Worm (Caenorhabditis elegans) whole organism, young adult: ENCODE results near the gene K02E7.4.
"Not testable (repeated sequence)": the region's sequence is repeated elsewhere in the genome, so short reads cannot be mapped to it uniquely, and the experiment has no call there.

Experiments used
- B0035.1 ChIP-seq: sonication (generic microtip); optimal IDR thresholded peaks from 2 replicates; lab custom pipeline; 2016; ENCODE audit warnings: missing genetic modification characterization, mild to moderate bottlenecking, missing compliant biosample characterization, missing genotype, missing genetic modification reagents
- C17E4.6 ChIP-seq: fragments of 200-800 bp; sonication (Bioruptor generic); IDR thresholded peaks from 2 replicates; pipeline ENCODE4 v1.3.6; 2022; ENCODE audit warnings: missing genetic modification reagents, missing genetic modification characterization, missing compliant biosample characterization
- F23B12.7 ChIP-seq: sonication (generic microtip); optimal IDR thresholded peaks from 2 replicates; lab custom pipeline; 2017; ENCODE audit warnings: missing genetic modification characterization, mild to moderate bottlenecking, missing compliant biosample characterization, antibody characterized with exemption, moderate library complexity; ENCODE audit not compliant: insufficient read depth
- F52B5.7 ChIP-seq: sonication (generic microtip); optimal IDR thresholded peaks from 2 replicates; lab custom pipeline; 2016; ENCODE audit warnings: mild to moderate bottlenecking, missing genetic modification characterization, missing compliant biosample characterization
- K12H6.12 ChIP-seq: fragments of 200-800 bp; sonication (Bioruptor generic); optimal IDR thresholded peaks from 2 replicates; lab custom pipeline; 2018; ENCODE audit warnings: mild to moderate bottlenecking, missing genetic modification characterization, missing compliant biosample characterization
- T26A5.8 ChIP-seq: sonication (generic microtip); optimal IDR thresholded peaks from 2 replicates; lab custom pipeline; 2016; ENCODE audit warnings: missing genetic modification characterization, missing compliant biosample characterization
- Y53F4B.3 ChIP-seq: fragments of 200-800 bp; sonication (Bioruptor generic); IDR thresholded peaks from 2 replicates; pipeline ENCODE4 v1.3.6; 2022; ENCODE audit warnings: missing genetic modification reagents, missing genetic modification characterization, missing compliant biosample characterization
- Y56A3A.18 ChIP-seq: fragments of 200-800 bp; sonication (Bioruptor generic); IDR thresholded peaks from 2 replicates; pipeline ENCODE4 v1.3.6; 2022; ENCODE audit warnings: missing genetic modification reagents, missing genetic modification characterization, missing compliant biosample characterization
- Y95B8A.8 ChIP-seq: fragments of 200-800 bp; sonication (Bioruptor generic); IDR thresholded peaks from 2 replicates; pipeline ENCODE4 v1.3.6; 2022; ENCODE audit warnings: missing genetic modification reagents, missing genetic modification characterization, missing compliant biosample characterization
- akir-1 ChIP-seq: fragments of 200-800 bp; sonication (Bioruptor generic); optimal IDR thresholded peaks from 2 replicates; lab custom pipeline; 2018; ENCODE audit warnings: mild to moderate bottlenecking, missing genetic modification characterization, moderate library complexity, missing compliant biosample characterization
- aptf-3 ChIP-seq: fragments of 200-800 bp; sonication (Bioruptor generic); IDR thresholded peaks from 2 replicates; pipeline ENCODE4 v1.3.6; 2022; ENCODE audit warnings: missing genetic modification characterization, missing compliant biosample characterization
- athp-1 ChIP-seq: sonication (generic microtip); optimal IDR thresholded peaks from 2 replicates; lab custom pipeline; 2017; ENCODE audit warnings: mild to moderate bottlenecking, missing genetic modification characterization, missing compliant biosample characterization
- attf-5 ChIP-seq: fragments of 200-800 bp; sonication (Bioruptor generic); optimal IDR thresholded peaks from 2 replicates; lab custom pipeline; 2018; ENCODE audit warnings: mild to moderate bottlenecking, missing genetic modification characterization, missing compliant biosample characterization
- bed-2 ChIP-seq: fragments of 200-800 bp; sonication (Bioruptor generic); IDR thresholded peaks from 2 replicates; pipeline ENCODE4 v1.3.6; 2022; ENCODE audit warnings: missing genetic modification reagents, missing genetic modification characterization, missing compliant biosample characterization
- cebp-2 ChIP-seq: fragments of 200-800 bp; sonication (Bioruptor generic); IDR thresholded peaks from 2 replicates; pipeline ENCODE4 v1.3.6; 2022; ENCODE audit warnings: missing genetic modification characterization, missing compliant biosample characterization
- ceh-100 ChIP-seq: fragments of 200-800 bp; sonication (Bioruptor generic); IDR thresholded peaks from 2 replicates; pipeline ENCODE4 v1.3.6; 2022; ENCODE audit warnings: missing genetic modification reagents, missing genetic modification characterization, missing compliant biosample characterization
- dox-1 ChIP-seq: fragments of 200-800 bp; sonication (Bioruptor generic); IDR thresholded peaks from 2 replicates; pipeline ENCODE4 v1.3.6; 2022; ENCODE audit warnings: missing genetic modification reagents, missing genetic modification characterization, missing compliant biosample characterization
- dpff-1 ChIP-seq: sonication (generic microtip); optimal IDR thresholded peaks from 2 replicates; lab custom pipeline; 2017; ENCODE audit warnings: mild to moderate bottlenecking, missing genetic modification characterization, missing compliant biosample characterization
- egl-18 ChIP-seq: fragments of 200-800 bp; sonication (Bioruptor generic); IDR thresholded peaks from 2 replicates; pipeline ENCODE4 v1.3.6; 2022; ENCODE audit warnings: missing genetic modification reagents, missing genetic modification characterization, missing compliant biosample characterization
- egrh-3 ChIP-seq: fragments of 200-800 bp; sonication (Bioruptor generic); IDR thresholded peaks from 2 replicates; pipeline ENCODE4 v1.3.6; 2022; ENCODE audit warnings: missing genetic modification reagents, missing genetic modification characterization, missing compliant biosample characterization
- ets-4 ChIP-seq: fragments of 200-800 bp; sonication (Bioruptor generic); optimal IDR thresholded peaks from 2 replicates; lab custom pipeline; 2018; ENCODE audit warnings: mild to moderate bottlenecking, missing genetic modification characterization, missing compliant biosample characterization
- hlh-12 ChIP-seq: sonication (generic microtip); optimal IDR thresholded peaks from 2 replicates; lab custom pipeline; 2016; ENCODE audit warnings: missing genetic modification characterization, missing compliant biosample characterization
- let-526 ChIP-seq: fragments of 200-800 bp; sonication (Bioruptor generic); IDR thresholded peaks from 2 replicates; pipeline ENCODE4 v1.3.6; 2022; ENCODE audit warnings: missing genetic modification reagents, missing genetic modification characterization, missing compliant biosample characterization
- lin-40 ChIP-seq: sonication (generic microtip); optimal IDR thresholded peaks from 2 replicates; lab custom pipeline; 2016; ENCODE audit warnings: missing genetic modification characterization, mild to moderate bottlenecking, missing compliant biosample characterization, missing genotype, missing genetic modification reagents
- lsy-27 ChIP-seq: sonication (generic microtip); optimal IDR thresholded peaks from 2 replicates; lab custom pipeline; 2017; ENCODE audit warnings: missing genetic modification characterization, mild to moderate bottlenecking, missing compliant biosample characterization, antibody characterized with exemption, missing genotype, borderline replicate concordance; ENCODE audit not compliant: insufficient read depth
- madf-10 ChIP-seq: sonication (generic microtip); optimal IDR thresholded peaks from 2 replicates; lab custom pipeline; 2016; ENCODE audit warnings: mild to moderate bottlenecking, missing genetic modification characterization, missing compliant biosample characterization
- madf-6 ChIP-seq: fragments of 200-800 bp; sonication (Bioruptor generic); IDR thresholded peaks from 2 replicates; pipeline ENCODE4 v1.3.6; 2022; ENCODE audit warnings: missing genetic modification reagents, missing genetic modification characterization, missing compliant biosample characterization
- mes-4 ChIP-seq: sonication (generic microtip); optimal IDR thresholded peaks from 2 replicates; lab custom pipeline; 2016; ENCODE audit warnings: missing genotype, missing genetic modification characterization, missing compliant biosample characterization
- nfya-1 ChIP-seq: sonication (generic microtip); optimal IDR thresholded peaks from 2 replicates; lab custom pipeline; 2017; ENCODE audit warnings: antibody characterized with exemption, missing compliant biosample characterization, missing genetic modification characterization, borderline replicate concordance; ENCODE audit not compliant: insufficient read depth
- nfya-2 ChIP-seq: fragments of 200-800 bp; sonication (Bioruptor generic); IDR thresholded peaks from 2 replicates; pipeline ENCODE4 v1.3.6; 2022; ENCODE audit warnings: missing genetic modification reagents, missing genetic modification characterization, missing compliant biosample characterization
- nhr-179 ChIP-seq: sonication (generic microtip); optimal IDR thresholded peaks from 2 replicates; lab custom pipeline; 2016; ENCODE audit warnings: mild to moderate bottlenecking, missing genetic modification characterization, missing compliant biosample characterization
- nhr-27 ChIP-seq: fragments of 200-800 bp; sonication (Bioruptor generic); optimal IDR thresholded peaks from 2 replicates; lab custom pipeline; 2018; ENCODE audit warnings: mild to moderate bottlenecking, missing genetic modification characterization, moderate library complexity, missing compliant biosample characterization
- pbrm-1 ChIP-seq: fragments of 200-800 bp; sonication (Bioruptor generic); IDR thresholded peaks from 2 replicates; pipeline ENCODE4 v1.3.6; 2022; ENCODE audit warnings: missing genetic modification reagents, missing genetic modification characterization, missing compliant biosample characterization
- snpc-1.3 ChIP-seq: sonication (generic microtip); optimal IDR thresholded peaks from 2 replicates; lab custom pipeline; 2017; ENCODE audit warnings: missing genetic modification characterization, mild to moderate bottlenecking, missing compliant biosample characterization, antibody characterized with exemption, moderate library complexity, missing genotype, missing genetic modification reagents; ENCODE audit not compliant: insufficient read depth
- snpc-3.4 ChIP-seq: sonication (generic microtip); optimal IDR thresholded peaks from 2 replicates; lab custom pipeline; 2017; ENCODE audit warnings: missing genetic modification characterization, mild to moderate bottlenecking, missing compliant biosample characterization, antibody characterized with exemption, moderate library complexity, missing genotype, missing genetic modification reagents
- unc-62 ChIP-seq: fragments of 150-350 bp; optimal IDR thresholded peaks from 2 replicates; lab custom pipeline; 2014; ENCODE audit warnings: missing biosample characterization, missing genetic modification reagents, missing genetic modification characterization
- zfh-2 ChIP-seq: fragments of 200-800 bp; sonication (Bioruptor generic); conservative IDR thresholded peaks from 2 replicates; pipeline ENCODE4 v1.3.6; 2022; ENCODE audit warnings: missing genetic modification reagents, missing genetic modification characterization, missing compliant biosample characterization

K02E7.4 gene

ce11 chrII:1040464-1040863, 31.7 kb upstream of the K02E7.4 start, which contains the start of gene fbxb-39:
fbxb-39 (minus strand) TSS chrII:1040564.
- TF ChIP-seq nfya-1 = no peak
- no peak for TF ChIP-seq dpff-1 (tag; lab: Kevin White, UChicago)
- no peak for TF ChIP-seq dox-1 (GFP tag; lab: Robert Waterston, UW)
- no peak for TF ChIP-seq unc-62 (GFP tag; lab: Kevin White, UChicago)
- no peak for TF ChIP-seq T26A5.8 (tag; lab: Kevin White, UChicago)
- TF ChIP-seq Y56A3A.18 (GFP tag; lab: Robert Waterston, UW) = no peak
- TF ChIP-seq egl-18 (GFP tag; lab: Robert Waterston, UW) = no peak
- TF ChIP-seq mes-4 (tag; lab: Kevin White, UChicago) = no peak
- no peak for TF ChIP-seq nhr-179 (tag; lab: Kevin White, UChicago)
- TF ChIP-seq attf-5 = no peak
- no peak for TF ChIP-seq let-526 (GFP tag; lab: Robert Waterston, UW)
- TF ChIP-seq B0035.1 (tag; lab: Kevin White, UChicago) = no peak
- TF ChIP-seq zfh-2 (GFP tag; lab: Robert Waterston, UW) = no peak
- no peak for TF ChIP-seq F23B12.7 (tag; lab: Kevin White, UChicago)
- TF ChIP-seq athp-1 (tag; lab: Kevin White, UChicago) = no peak
- TF ChIP-seq ets-4 (GFP tag; lab: Kevin White, UChicago) = no peak
- TF ChIP-seq Y53F4B.3 (GFP tag; lab: Robert Waterston, UW) = no peak
- TF ChIP-seq egrh-3 = no peak

- no peak for TF ChIP-seq snpc-1.3
- TF ChIP-seq hlh-12 (tag; lab: Kevin White, UChicago) = no peak
- TF ChIP-seq akir-1 (GFP tag; lab: Kevin White, UChicago) = no peak
- no peak for TF ChIP-seq Y95B8A.8
- no peak for TF ChIP-seq snpc-3.4 (tag; lab: Kevin White, UChicago)
- no peak for TF ChIP-seq aptf-3 (GFP tag; lab: Robert Waterston, UW)
- TF ChIP-seq madf-10 = no peak
- TF ChIP-seq lin-40 (tag; lab: Kevin White, UChicago) = no peak
- no peak for TF ChIP-seq bed-2 (GFP tag; lab: Robert Waterston, UW)
- no peak for TF ChIP-seq lsy-27 (tag; lab: Kevin White, UChicago)
- TF ChIP-seq madf-6 (GFP tag; lab: Robert Waterston, UW) = no peak
- no peak for TF ChIP-seq nfya-2
- no peak for TF ChIP-seq cebp-2 (GFP tag; lab: Robert Waterston, UW)
- no peak for TF ChIP-seq pbrm-1 (GFP tag; lab: Robert Waterston, UW)
- TF ChIP-seq unc-62 (GFP tag; lab: Kevin White, UChicago) = no peak
- no peak for TF ChIP-seq F52B5.7
- no peak for TF ChIP-seq nhr-179 (tag; lab: Kevin White, UChicago)
- no peak for TF ChIP-seq C17E4.6 (GFP tag; lab: Robert Waterston, UW)
- TF ChIP-seq, all 124 proteins: peak for 0
These were observed 30.0 kb upstream of the K02E7.4 start, which contains the start of gene fbxb-41 for ce11 chrII:1042227-1042626. fbxb-41 (minus strand) TSS chrII:1042327.

- TF ChIP-seq nhr-27; ceh-100 (GFP tag; lab: Robert Waterston, UW); K12H6.12 (tag; lab: Kevin White, UChicago): not testable (repeated sequence)
These were observed 28.3 kb upstream of the K02E7.4 start, which contains the start of gene fbxb-45 for ce11 chrII:1043932-1044331. fbxb-45 (minus strand) TSS chrII:1044032.
